Worm (Caenorhabditis elegans) whole organism, late embryonic: ENCODE data around the gene Y57G7A.6.

Experiments used
- T23F11.4 ChIP-seq: fragments of 200-800 bp; sonication (Bioruptor generic); optimal IDR thresholded peaks from 2 replicates; lab custom pipeline; 2018; ENCODE audit warnings: mild to moderate bottlenecking, missing genetic modification characterization, missing compliant biosample characterization
- Y22D7AL.16 ChIP-seq: sonication (generic microtip); optimal IDR thresholded peaks from 2 replicates; lab custom pipeline; 2016; ENCODE audit warnings: missing genetic modification characterization, missing compliant biosample characterization
- ama-1 ChIP-seq: fragments of 150-350 bp; optimal IDR thresholded peaks from 2 replicates; lab custom pipeline; 2014
- ceh-14 ChIP-seq: sonication (generic microtip); optimal IDR thresholded peaks from 2 replicates; lab custom pipeline; 2016; ENCODE audit warnings: missing genotype, missing genetic modification characterization, missing compliant biosample characterization
- ceh-19 ChIP-seq: fragments of 200-800 bp; sonication (Bioruptor generic); optimal IDR thresholded peaks from 2 replicates; lab custom pipeline; 2018; ENCODE audit warnings: mild to moderate bottlenecking, missing genetic modification characterization, missing compliant biosample characterization
- ceh-24 ChIP-seq: sonication (generic microtip); optimal IDR thresholded peaks from 2 replicates; lab custom pipeline; 2016; ENCODE audit warnings: mild to moderate bottlenecking, missing genetic modification characterization, missing compliant biosample characterization
- dve-1 ChIP-seq: sonication (generic microtip); optimal IDR thresholded peaks from 2 replicates; lab custom pipeline; 2017; ENCODE audit warnings: antibody characterized with exemption, mild to moderate bottlenecking, missing genetic modification characterization, missing compliant biosample characterization
- fax-1 ChIP-seq: sonication (generic microtip); optimal IDR thresholded peaks from 2 replicates; lab custom pipeline; 2016; ENCODE audit warnings: missing genotype, missing genetic modification characterization, missing compliant biosample characterization
- lin-11 ChIP-seq: fragments of 200-800 bp; sonication (Bioruptor generic); optimal IDR thresholded peaks from 2 replicates; lab custom pipeline; 2018; ENCODE audit warnings: mild to moderate bottlenecking, missing genetic modification characterization, missing compliant biosample characterization
- madf-2 ChIP-seq: sonication (generic microtip); optimal IDR thresholded peaks from 2 replicates; lab custom pipeline; 2017; ENCODE audit warnings: missing genetic modification characterization, missing compliant biosample characterization
- pros-1 ChIP-seq: fragments of 150-350 bp; optimal IDR thresholded peaks from 2 replicates; lab custom pipeline; 2014; ENCODE audit warnings: missing biosample characterization, missing genetic modification reagents, missing genetic modification characterization
- ttx-3 ChIP-seq: sonication (generic microtip); optimal IDR thresholded peaks from 2 replicates; lab custom pipeline; 2016; ENCODE audit warnings: missing genetic modification reagents, missing genetic modification characterization, missing compliant biosample characterization

Gene Y57G7A.6

ce11 chrII:1232967-1233366, 52.4 kb downstream of the Y57G7A.6 start:
- TF ChIP-seq fax-1, result no peak
- no peak for TF ChIP-seq ttx-3 (tag; lab: Kevin White, UChicago)
- TF ChIP-seq Y22D7AL.16 (tag; lab: Kevin White, UChicago), result no peak
- TF ChIP-seq lin-11 (tag; lab: Kevin White, UChicago), result no peak
- TF ChIP-seq ceh-19 (GFP tag; lab: Kevin White, UChicago), result no peak
- TF ChIP-seq ceh-24, result no peak
- TF ChIP-seq ceh-14 (tag; lab: Kevin White, UChicago), result no peak
- TF ChIP-seq ama-1, result no peak
- TF ChIP-seq pros-1, result no peak
- no peak for TF ChIP-seq T23F11.4 (GFP tag; lab: Kevin White, UChicago)
- no peak for TF ChIP-seq dve-1 (tag; lab: Kevin White, UChicago)
- no peak for TF ChIP-seq madf-2 (tag; lab: Kevin White, UChicago)
